Worm (Caenorhabditis elegans): ENCODE measurements around the gene F56A8.5.

Gene F56A8.5

DNA sequence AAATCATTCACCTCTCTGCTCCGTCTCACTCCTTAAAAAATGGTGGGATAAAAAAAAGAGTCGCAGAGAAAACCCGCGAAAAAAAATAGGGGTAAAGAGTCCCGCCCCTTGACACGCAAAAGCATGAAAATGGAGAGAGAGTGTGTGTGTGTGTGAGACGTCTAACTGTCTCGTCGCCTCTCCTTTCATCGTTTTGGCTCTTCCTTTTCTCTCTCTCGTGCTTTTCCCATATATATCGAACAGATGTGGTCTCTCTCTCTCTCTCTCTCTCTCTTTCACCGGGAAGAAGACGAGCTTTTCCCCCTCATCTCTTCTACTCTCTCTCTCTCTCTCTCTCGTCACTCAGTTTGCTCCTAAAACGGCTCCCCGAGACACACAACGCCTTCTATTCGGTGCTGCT is 10.1 kb downstream of the F56A8.5 start (continued):
- TF ChIP-seq snpc-4 (tag; optimal IDR thresholded peaks at IDR 0.05) (peak; percentile 20), ceh-88 (GFP tag; IDR thresholded peaks at IDR 0.05) (no peak), nhr-90 (tag; optimal IDR thresholded peaks at IDR 0.05; ENCODE audit: poor library complexity) (no peak), nhr-20 (tag; optimal IDR thresholded peaks at IDR 0.05) (peak; percentile 44), nhr-71 (tag; optimal IDR thresholded peaks at IDR 0.05) (peak; percentile 89), dsc-1 (tag; optimal IDR thresholded peaks at IDR 0.05) (peak; percentile 77), sptf-1 (tag; optimal IDR thresholded peaks at IDR 0.05) (no peak), xbp-1 (tag; optimal IDR thresholded peaks at IDR 0.05) (peak; percentile 55), snu-23 (GFP tag; optimal IDR thresholded peaks at IDR 0.05) (peak; percentile 82), lin-13 (GFP tag; optimal IDR thresholded peaks at IDR 0.05) (peak; percentile 66), tlp-1 (tag; optimal IDR thresholded peaks at IDR 0.05) (no peak), unc-98 (GFP tag; IDR thresholded peaks at IDR 0.05) (no peak), egl-13 (tag; optimal IDR thresholded peaks at IDR 0.05) (peak; percentile 82), ztf-11 (tag; optimal IDR thresholded peaks at IDR 0.05) (peak in 1 of 2 experiments; percentile 64), isw-1 (GFP tag; IDR thresholded peaks at IDR 0.05) (peak; percentile 61), ceh-63 (GFP tag; optimal IDR thresholded peaks at IDR 0.05) (peak; percentile 53), tbx-2 (tag; optimal IDR thresholded peaks at IDR 0.05) (peak; percentile 83), zag-1 (tag; optimal IDR thresholded peaks at IDR 0.05) (peak; percentile 3), lin-35 (GFP tag; optimal IDR thresholded peaks at IDR 0.05) (peak in 1 of 2 experiments; percentile 74), skn-1 (tag; optimal IDR thresholded peaks at IDR 0.05) (no peak), swsn-7 (tag; optimal IDR thresholded peaks at IDR 0.05) (peak; percentile 84), mdl-1 (tag; optimal IDR thresholded peaks at IDR 0.05) (peak in 1 of 2 experiments; percentile 47), pax-3 (tag; optimal IDR thresholded peaks at IDR 0.05) (peak; percentile 57), fkh-8 (tag; optimal IDR thresholded peaks at IDR 0.05) (peak; percentile 97), irx-1 (tag; optimal IDR thresholded peaks at IDR 0.05) (peak; percentile 52)

DNA sequence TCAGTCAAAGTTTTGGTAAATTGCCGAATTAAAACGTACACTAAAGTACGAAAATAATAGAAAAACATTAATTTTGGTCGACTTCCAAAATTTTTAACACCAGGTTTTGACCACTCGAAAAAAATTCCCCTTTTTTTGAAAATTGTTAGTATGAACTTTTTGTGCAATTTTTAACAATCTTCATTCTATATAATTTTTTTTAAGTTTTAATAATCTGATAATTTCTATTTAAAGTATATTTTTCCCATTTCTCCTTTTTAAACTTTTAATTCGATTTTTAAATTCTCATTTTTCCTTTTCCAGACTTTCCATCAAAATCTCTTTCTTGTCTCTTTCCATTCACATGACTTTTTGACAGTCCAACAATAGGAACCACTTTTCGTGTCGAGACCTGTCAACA is 11.3 kb downstream of the F56A8.5 start, which contains the start of gene unc-64:
Gene unc-64, plus strand, starts transcription at position 301 of the 400 bp plus-strand sequence.
- no peak for TF ChIP-seq snu-23 (GFP tag; optimal IDR thresholded peaks at IDR 0.05)
- TF ChIP-seq nhr-19 (GFP tag; conservative IDR thresholded peaks at IDR 0.05), result no peak
- TF ChIP-seq mdl-1 (tag; optimal IDR thresholded peaks at IDR 0.05), result no peak
- TF ChIP-seq zag-1 (tag; optimal IDR thresholded peaks at IDR 0.05), result no peak
- TF ChIP-seq ztf-11 (tag; optimal IDR thresholded peaks at IDR 0.05), result no peak
- TF ChIP-seq lsy-2 (tag; optimal IDR thresholded peaks at IDR 0.05), result no peak
- no peak for TF ChIP-seq C04F5.9 (tag; optimal IDR thresholded peaks at IDR 0.05)
- TF ChIP-seq ztf-4 (tag; optimal IDR thresholded peaks at IDR 0.05), result no peak
- TF ChIP-seq ets-5 (GFP tag; IDR thresholded peaks at IDR 0.05), result no peak
- no peak for TF ChIP-seq mef-2 (tag; optimal IDR thresholded peaks at IDR 0.05)
- TF ChIP-seq fos-1 (tag; optimal IDR thresholded peaks at IDR 0.05), result no peak
- TF ChIP-seq aly-2 (tag; optimal IDR thresholded peaks at IDR 0.05), result no peak
- TF ChIP-seq ces-1 (GFP tag; optimal IDR thresholded peaks at IDR 0.05), result no peak
- TF ChIP-seq nhr-90 (tag; optimal IDR thresholded peaks at IDR 0.05; ENCODE audit: poor library complexity), result no peak
- no peak for TF ChIP-seq pag-3 (tag; optimal IDR thresholded peaks at IDR 0.05; ENCODE audit: borderline replicate concordance, insufficient read depth)
- TF ChIP-seq ceh-8 (GFP tag; optimal IDR thresholded peaks at IDR 0.05), result no peak
- no peak for TF ChIP-seq hlh-4 (tag; optimal IDR thresholded peaks at IDR 0.05)

ce11 chrIII:13277881-13278500 is 12.3 kb downstream of the F56A8.5 start:
- TF ChIP-seq unc-98 (GFP tag; IDR thresholded peaks at IDR 0.05) (no peak), aly-2 (tag; optimal IDR thresholded peaks at IDR 0.05) (no peak), C16A3.4 (tag; optimal IDR thresholded peaks at IDR 0.05) (no peak), tbx-2 (tag; optimal IDR thresholded peaks at IDR 0.05) (no peak), sptf-1 (tag; optimal IDR thresholded peaks at IDR 0.05) (no peak), lin-39 (tag; optimal IDR thresholded peaks at IDR 0.05) (no peak), nhr-85 (tag) (no peak), unc-86 (tag; optimal IDR thresholded peaks at IDR 0.05) (peak; percentile 36), lsy-2 (tag; optimal IDR thresholded peaks at IDR 0.05) (peak in 1 of 2 experiments; percentile 29), mep-1 (tag; optimal IDR thresholded peaks at IDR 0.05) (no peak), rnt-1 (tag; optimal IDR thresholded peaks at IDR 0.05) (no peak), ceh-63 (GFP tag; optimal IDR thresholded peaks at IDR 0.05) (no peak), egl-27 (tag; optimal IDR thresholded peaks at IDR 0.05) (no peak), nhr-12 (tag; optimal IDR thresholded peaks at IDR 0.05) (no peak), fkh-10 (GFP tag; optimal IDR thresholded peaks at IDR 0.05) (peak; percentile 38), dsc-1 (tag; optimal IDR thresholded peaks at IDR 0.05) (no peak), unc-30 (tag; optimal IDR thresholded peaks at IDR 0.05) (no peak), vab-15 (tag; optimal IDR thresholded peaks at IDR 0.05) (no peak), skn-1 (tag; optimal IDR thresholded peaks at IDR 0.05) (no peak), sup-37 (GFP tag; optimal IDR thresholded peaks at IDR 0.05) (no peak)
